Fruit fly (Drosophila melanogaster) whole organism, embryonic: ENCODE measurements around the gene CG13113.

Source experiments
- BEAF-32 ChIP-seq: fragments of 200-800 bp; sonication (Bioruptor generic); optimal IDR thresholded peaks from 3 replicates; lab custom pipeline; 2017; ENCODE audit warnings: missing biosample characterization, missing genetic modification characterization, mild to moderate bottlenecking, moderate library complexity, missing genetic modification reagents
- CG10462 ChIP-seq: fragments of 200-800 bp; sonication (Bioruptor generic); optimal IDR thresholded peaks from 2 replicates; lab custom pipeline; 2016; ENCODE audit warnings: missing biosample characterization, missing genetic modification characterization
- CG10979 ChIP-seq: fragments of 200-800 bp; sonication (Bioruptor generic); optimal IDR thresholded peaks from 2 replicates; lab custom pipeline; 2018; ENCODE audit warnings: missing biosample characterization, mild to moderate bottlenecking, missing genetic modification characterization, moderate library complexity
- CG12769 ChIP-seq: fragments of 200-800 bp; sonication (Bioruptor generic); optimal IDR thresholded peaks from 2 replicates; lab custom pipeline; 2019; ENCODE audit warnings: missing biosample characterization, mild to moderate bottlenecking, missing genetic modification characterization, moderate library complexity
- CG14667 ChIP-seq: fragments of 200-800 bp; sonication (Bioruptor generic); IDR thresholded peaks from 2 replicates; pipeline ENCODE4 v1.3.6; 2022; ENCODE audit warnings: missing biosample characterization, missing genetic modification characterization
- CG14965 ChIP-seq: fragments of 200-800 bp; sonication (Bioruptor generic); optimal IDR thresholded peaks from 2 replicates; lab custom pipeline; 2016; ENCODE audit warnings: missing biosample characterization, missing genetic modification characterization, borderline replicate concordance
- CG15011 ChIP-seq: fragments of 200-800 bp; sonication (Bioruptor generic); optimal IDR thresholded peaks from 3 replicates; lab custom pipeline; 2018; ENCODE audit warnings: missing biosample characterization, mild to moderate bottlenecking, missing genetic modification characterization
- CG17361 ChIP-seq: fragments of 200-800 bp; sonication (Bioruptor generic); IDR thresholded peaks from 3 replicates; pipeline ENCODE4 v1.3.6; 2022; ENCODE audit warnings: missing biosample characterization, missing genetic modification characterization
- CG17829 ChIP-seq: fragments of 200-800 bp; optimal IDR thresholded peaks from 2 replicates; lab custom pipeline; 2019; ENCODE audit warnings: missing biosample characterization, mild to moderate bottlenecking, missing genetic modification characterization, moderate library complexity
- CG17912 ChIP-seq: fragments of 200-800 bp; sonication (Bioruptor generic); optimal IDR thresholded peaks from 2 replicates; lab custom pipeline; 2018; ENCODE audit warnings: missing biosample characterization, mild to moderate bottlenecking, missing genetic modification characterization
- CG31365 ChIP-seq: fragments of 200-800 bp; sonication (Bioruptor generic); optimal IDR thresholded peaks from 2 replicates; lab custom pipeline; 2018; ENCODE audit warnings: missing biosample characterization, mild to moderate bottlenecking, missing genetic modification characterization
- CG31388 ChIP-seq: fragments of 200-800 bp; sonication (Bioruptor generic); optimal IDR thresholded peaks from 2 replicates; lab custom pipeline; 2016; ENCODE audit warnings: missing biosample characterization, missing genetic modification characterization
- CG3281 ChIP-seq: fragments of 200-800 bp; sonication (Bioruptor generic); optimal IDR thresholded peaks from 3 replicates; lab custom pipeline; 2017; ENCODE audit warnings: missing biosample characterization, mild to moderate bottlenecking, missing genetic modification characterization
- CG33213 ChIP-seq: fragments of 200-800 bp; sonication (Bioruptor generic); optimal IDR thresholded peaks from 3 replicates; lab custom pipeline; 2016; ENCODE audit warnings: missing biosample characterization, missing genetic modification characterization
- CG34376 ChIP-seq: fragments of 200-800 bp; sonication (Bioruptor generic); optimal IDR thresholded peaks from 2 replicates; lab custom pipeline; 2018; ENCODE audit warnings: missing biosample characterization, mild to moderate bottlenecking, missing genetic modification characterization
- CG4404 ChIP-seq: fragments of 200-800 bp; sonication (Bioruptor generic); IDR thresholded peaks from 2 replicates; pipeline ENCODE4 v1.3.6; 2022; ENCODE audit warnings: missing biosample characterization, missing genetic modification characterization
- CG4820 ChIP-seq: fragments of 200-800 bp; sonication (Bioruptor generic); optimal IDR thresholded peaks from 3 replicates; lab custom pipeline; 2016; ENCODE audit warnings: missing biosample characterization, missing genetic modification characterization
- CG5953 ChIP-seq: fragments of 200-800 bp; sonication (Bioruptor generic); IDR thresholded peaks from 2 replicates; pipeline ENCODE4 v1.3.6; 2022; ENCODE audit warnings: missing biosample characterization, missing genetic modification characterization
- CG6689 ChIP-seq: fragments of 200-800 bp; sonication (Bioruptor generic); IDR thresholded peaks from 2 replicates; pipeline ENCODE4 v1.3.6; 2022; ENCODE audit warnings: missing biosample characterization, missing genetic modification characterization
- CG6791 ChIP-seq: fragments of 200-800 bp; sonication (Bioruptor generic); IDR thresholded peaks from 3 replicates; pipeline ENCODE4 v1.3.6; 2022; ENCODE audit warnings: missing biosample characterization, missing genetic modification characterization; ENCODE audit not compliant: partially characterized antibody
- CG7357 ChIP-seq: fragments of 200-800 bp; sonication (Bioruptor generic); IDR thresholded peaks from 3 replicates; pipeline ENCODE4 v1.3.6; 2022; ENCODE audit warnings: missing biosample characterization, missing genetic modification characterization
- CG7745 ChIP-seq: fragments of 200-800 bp; sonication (Bioruptor generic); optimal IDR thresholded peaks from 2 replicates; lab custom pipeline; 2018; ENCODE audit warnings: missing biosample characterization, mild to moderate bottlenecking, missing genetic modification characterization, moderate library complexity
- CG8478 ChIP-seq: fragments of >200 bp; optimal IDR thresholded peaks from 2 replicates; lab custom pipeline; 2018
- Dad ChIP-seq: fragments of 200-800 bp; sonication (Bioruptor generic); optimal IDR thresholded peaks from 3 replicates; lab custom pipeline; 2016; ENCODE audit warnings: missing biosample characterization, missing genetic modification characterization
- Doc3 ChIP-seq: fragments of 200-800 bp; sonication (Bioruptor generic); IDR thresholded peaks from 3 replicates; pipeline ENCODE4 v1.3.6; 2022; ENCODE audit warnings: missing biosample characterization, missing genetic modification characterization; ENCODE audit not compliant: partially characterized antibody
- HLH4C ChIP-seq: fragments of 200-800 bp; sonication (Bioruptor generic); IDR thresholded peaks from 3 replicates; pipeline ENCODE4 v1.3.6; 2022; ENCODE audit warnings: missing biosample characterization, missing genetic modification characterization; ENCODE audit not compliant: partially characterized antibody
- Lim3 ChIP-seq: fragments of 200-800 bp; sonication (Bioruptor generic); IDR thresholded peaks from 2 replicates; pipeline ENCODE4 v1.3.6; 2022; ENCODE audit warnings: missing biosample characterization, missing genetic modification characterization
- Myb ChIP-seq: fragments of 200-800 bp; sonication (Bioruptor generic); optimal IDR thresholded peaks from 2 replicates; lab custom pipeline; 2016; ENCODE audit warnings: missing biosample characterization, missing genetic modification characterization
- Optix ChIP-seq: fragments of 200-800 bp; sonication (Bioruptor generic); IDR thresholded peaks from 3 replicates; pipeline ENCODE4 v1.3.6; 2022; ENCODE audit warnings: missing biosample characterization, missing genetic modification characterization
- Spps ChIP-seq: fragments of 200-800 bp; sonication (Bioruptor generic); optimal IDR thresholded peaks from 2 replicates; lab custom pipeline; 2018; ENCODE audit warnings: missing biosample characterization, mild to moderate bottlenecking, missing genetic modification characterization
- TFAM ChIP-seq: fragments of 200-800 bp; sonication (Bioruptor generic); optimal IDR thresholded peaks from 2 replicates; lab custom pipeline; 2017; ENCODE audit warnings: missing biosample characterization, missing genetic modification characterization, inconsistent platforms
- Trl ChIP-seq, 3 experiments: fragments of >200 bp in 2 of 3; fragments of 200-800 bp in 1 of 3; sonication (Bioruptor generic) in 1 of 3; optimal IDR thresholded peaks; 2 replicates in 1 of 3; 3 replicates in 2 of 3; lab custom pipeline; 2016 to 2017; ENCODE audit warnings: missing biosample characterization in 1 of 3, missing genetic modification characterization in 1 of 3
- ac ChIP-seq: fragments of 200-800 bp; sonication (Bioruptor generic); optimal IDR thresholded peaks from 3 replicates; lab custom pipeline; 2017; ENCODE audit warnings: missing biosample characterization, mild to moderate bottlenecking, missing genetic modification characterization
- bab2 ChIP-seq: fragments of 200-800 bp; sonication (Bioruptor generic); optimal IDR thresholded peaks from 2 replicates; lab custom pipeline; 2016; ENCODE audit warnings: missing biosample characterization, missing genetic modification characterization
- chn ChIP-seq: fragments of 200-800 bp; sonication (Bioruptor generic); optimal IDR thresholded peaks from 2 replicates; lab custom pipeline; 2016; ENCODE audit warnings: missing biosample characterization, missing genetic modification characterization
- emc ChIP-seq: fragments of 200-800 bp; sonication (Bioruptor generic); optimal IDR thresholded peaks from 2 replicates; lab custom pipeline; 2016; ENCODE audit warnings: missing biosample characterization, missing genetic modification characterization
- fd64A ChIP-seq: fragments of 200-800 bp; sonication (Bioruptor generic); optimal IDR thresholded peaks from 3 replicates; lab custom pipeline; 2018; ENCODE audit warnings: missing biosample characterization, mild to moderate bottlenecking, missing genetic modification characterization
- gce ChIP-seq: fragments of 200-800 bp; sonication (Bioruptor generic); IDR thresholded peaks from 3 replicates; pipeline ENCODE4 v1.3.6; 2022; ENCODE audit warnings: missing biosample characterization, missing genetic modification characterization
- gcm2 ChIP-seq: fragments of 200-800 bp; sonication (Bioruptor generic); optimal IDR thresholded peaks from 2 replicates; lab custom pipeline; 2016; ENCODE audit warnings: missing biosample characterization, missing genetic modification characterization
- gem ChIP-seq: fragments of 200-800 bp; sonication (Bioruptor generic); optimal IDR thresholded peaks from 2 replicates; lab custom pipeline; 2019; ENCODE audit warnings: missing biosample characterization, mild to moderate bottlenecking, missing genetic modification characterization, moderate library complexity
- gfzf ChIP-seq: fragments of 200-800 bp; sonication (Bioruptor generic); optimal IDR thresholded peaks from 2 replicates; lab custom pipeline; 2016; ENCODE audit warnings: missing biosample characterization, mild to moderate bottlenecking, missing genetic modification characterization, moderate library complexity
- gro ChIP-seq: fragments of 200-800 bp; sonication (Bioruptor generic); optimal IDR thresholded peaks from 2 replicates; lab custom pipeline; 2016; ENCODE audit warnings: missing biosample characterization, missing genetic modification characterization
- kay ChIP-seq: fragments of 200-800 bp; sonication (Bioruptor generic); optimal IDR thresholded peaks from 2 replicates; lab custom pipeline; 2016; ENCODE audit warnings: missing biosample characterization, missing genetic modification characterization
- lbe ChIP-seq: fragments of 200-800 bp; sonication (Bioruptor generic); optimal IDR thresholded peaks from 2 replicates; lab custom pipeline; 2016; ENCODE audit warnings: missing biosample characterization, mild to moderate bottlenecking, missing genetic modification characterization
- mirr ChIP-seq: fragments of 200-800 bp; sonication (Bioruptor generic); optimal IDR thresholded peaks from 3 replicates; lab custom pipeline; 2018; ENCODE audit warnings: missing biosample characterization, mild to moderate bottlenecking, missing genetic modification characterization
- pfk ChIP-seq: fragments of 200-800 bp; sonication (Bioruptor generic); optimal IDR thresholded peaks from 2 replicates; lab custom pipeline; 2018; ENCODE audit warnings: missing biosample characterization, mild to moderate bottlenecking, missing genetic modification characterization, moderate library complexity
- pho ChIP-seq: fragments of 200-800 bp; sonication (Bioruptor generic); optimal IDR thresholded peaks from 2 replicates; lab custom pipeline; 2016; ENCODE audit warnings: missing biosample characterization, missing genetic modification characterization
- row ChIP-seq: fragments of 200-800 bp; sonication (Bioruptor generic); IDR thresholded peaks from 3 replicates; pipeline ENCODE4 v1.3.6; 2022; ENCODE audit warnings: missing biosample characterization, missing genetic modification characterization
- sens ChIP-seq: fragments of 200-800 bp; sonication (Bioruptor generic); peaks from one replicate; lab custom pipeline; 2016; ENCODE audit warnings: missing biosample characterization, missing genetic modification characterization
- sqz ChIP-seq: fragments of 200-800 bp; sonication (Bioruptor generic); optimal IDR thresholded peaks from 3 replicates; lab custom pipeline; 2018; ENCODE audit warnings: missing biosample characterization, mild to moderate bottlenecking, missing genetic modification characterization
- yki ChIP-seq: fragments of >200 bp; optimal IDR thresholded peaks from 3 replicates; lab custom pipeline; 2018

The CG13113 gene

dm6 chr2L:9567398-9567856 lies 23.5 kb downstream of the CG13113 start (continued):
- TF ChIP-seq chn (peak; percentile 90), CG34376 (GFP tag; lab: Kevin White, UChicago) (peak; percentile 100), CG7357 (GFP tag; lab: Robert Waterston, UW) (peak; percentile 67), CG5953 (GFP tag; lab: Robert Waterston, UW) (peak; percentile 98), emc (GFP tag; lab: Kevin White, UChicago) (peak; percentile 95), sens (GFP tag; lab: Kevin White, UChicago) (peak; percentile 99), CG14667 (GFP tag; lab: Robert Waterston, UW) (peak; percentile 57; the same call in 1 of the 2 replicates), Dad (GFP tag; lab: Kevin White, UChicago) (peak; percentile 96), Myb (GFP tag; lab: Kevin White, UChicago) (peak; percentile 83), sqz (peak; percentile 99), BEAF-32 (GFP tag; lab: Kevin White, UChicago) (peak; percentile 31), gce (GFP tag; lab: Robert Waterston, UW) (peak; percentile 98), CG6689 (GFP tag; lab: Robert Waterston, UW) (peak; percentile 87), lbe (GFP tag; lab: Kevin White, UChicago) (peak; percentile 83), pho (GFP tag; lab: Kevin White, UChicago) (peak; percentile 90), bab2 (peak; percentile 79), pfk (GFP tag; lab: Kevin White, UChicago) (peak; percentile 89), CG4404 (GFP tag; lab: Robert Waterston, UW) (no peak), CG17912 (GFP tag; lab: Kevin White, UChicago) (peak; percentile 100), CG31388 (peak; percentile 81), gro (GFP tag; lab: Kevin White, UChicago) (peak; percentile 98), row (peak; percentile 64), kay (GFP tag; lab: Kevin White, UChicago) (peak; percentile 65), gfzf (GFP tag; lab: Kevin White, UChicago) (peak; percentile 0), Spps (tag; lab: Kevin White, UChicago) (peak; percentile 91), gcm2 (GFP tag; lab: Kevin White, UChicago) (peak; percentile 99), ac (GFP tag; lab: Kevin White, UChicago) (peak; percentile 89), CG17361 (GFP tag; lab: Robert Waterston, UW) (peak; percentile 93), Optix (GFP tag; lab: Robert Waterston, UW) (peak; percentile 96), CG4820 (GFP tag; lab: Kevin White, UChicago) (peak; percentile 89), CG33213 (peak; percentile 99), CG17829 (tag; lab: Kevin White, UChicago) (peak; percentile 94), CG10462 (GFP tag; lab: Kevin White, UChicago) (peak; percentile 92), Doc3 (GFP tag; lab: Robert Waterston, UW) (no peak), CG6791 (GFP tag; lab: Robert Waterston, UW) (no peak), CG31365 (tag; lab: Kevin White, UChicago) (peak; percentile 95), TFAM (GFP tag; lab: Kevin White, UChicago) (peak; percentile 93), yki (lab: Kevin White, UChicago) (no peak), CG10979 (tag; lab: Kevin White, UChicago) (peak; percentile 91), mirr (GFP tag; lab: Kevin White, UChicago) (peak; percentile 100), CG8478 (lab: Kevin White, UChicago) (no peak), Trl (optimal IDR thresholded peaks at IDR 0.05; lab: Kevin White, UChicago) (peak; percentile 74 to 86), Trl (GFP tag; optimal IDR thresholded peaks at IDR 0.05; lab: Kevin White, UChicago) (peak; percentile 95), fd64A (GFP tag; lab: Kevin White, UChicago) (peak; percentile 100), gem (tag; lab: Kevin White, UChicago) (peak; percentile 89), CG12769 (peak; percentile 90), CG15011 (peak; percentile 99), CG14965 (GFP tag; lab: Kevin White, UChicago) (peak; percentile 86), Lim3 (GFP tag; lab: Robert Waterston, UW) (peak; percentile 58; the same call in 1 of the 2 replicates), CG7745 (tag; lab: Kevin White, UChicago) (peak; percentile 75), HLH4C (no peak), CG3281 (GFP tag; lab: Kevin White, UChicago) (peak; percentile 99)
